Worm (Caenorhabditis elegans): ENCODE measurements around the gene F12E12.6.

The F12E12.6 gene

ce11 chrII:3694664-3695063, 42.1 kb downstream of the F12E12.6 start, which contains the start of gene srx-102:
Gene srx-102 (minus strand): TSS chrII:3694764.
- TF ChIP-seq nhr-77 (tag; optimal IDR thresholded peaks at IDR 0.05) (no peak), ets-5 (GFP tag; IDR thresholded peaks at IDR 0.05) (no peak), efl-1 (optimal IDR thresholded peaks at IDR 0.05) (no peak), efl-1 (GFP tag; optimal IDR thresholded peaks at IDR 0.05 in 1 of 2) (no peak), mab-9 (GFP tag; IDR thresholded peaks at IDR 0.05) (no peak), ama-1 (optimal IDR thresholded peaks at IDR 0.05) (no peak), lin-14 (GFP tag; optimal IDR thresholded peaks at IDR 0.05) (no peak)

ce11 chrII:3690646-3691045, 46.1 kb downstream of the F12E12.6 start, which contains the start of gene srx-101:
Gene srx-101 (minus strand): TSS chrII:3690746.
- no peak for TF ChIP-seq nhr-90 (tag; optimal IDR thresholded peaks at IDR 0.05; ENCODE audit: poor library complexity)
- no peak for TF ChIP-seq pax-3 (tag; optimal IDR thresholded peaks at IDR 0.05)
- no peak for TF ChIP-seq lin-35 (GFP tag; optimal IDR thresholded peaks at IDR 0.05)
- no peak for TF ChIP-seq nhr-237 (tag; optimal IDR thresholded peaks at IDR 0.05)
- no peak for TF ChIP-seq sptf-1 (tag; optimal IDR thresholded peaks at IDR 0.05)
- no peak for TF ChIP-seq lin-14 (GFP tag; optimal IDR thresholded peaks at IDR 0.05)
- no peak for TF ChIP-seq unc-86 (tag; optimal IDR thresholded peaks at IDR 0.05)
- no peak for TF ChIP-seq fkh-10 (GFP tag; optimal IDR thresholded peaks at IDR 0.05)
- no peak for TF ChIP-seq dsc-1 (tag; optimal IDR thresholded peaks at IDR 0.05)
- TF ChIP-seq nhr-47 (tag; optimal IDR thresholded peaks at IDR 0.05) = no peak
- TF ChIP-seq snpc-4 (tag; optimal IDR thresholded peaks at IDR 0.05) = no peak
- no peak for TF ChIP-seq fkh-8 (tag; optimal IDR thresholded peaks at IDR 0.05)
- TF ChIP-seq blmp-1 (tag; optimal IDR thresholded peaks at IDR 0.05) = no peak
- no peak for TF ChIP-seq egl-27 (tag; optimal IDR thresholded peaks at IDR 0.05)

- TF ChIP-seq lin-15B (tag; optimal IDR thresholded peaks at IDR 0.05) = no peak
- no peak for TF ChIP-seq hpl-2 (GFP tag; optimal IDR thresholded peaks at IDR 0.05)
- TF ChIP-seq unc-98 (GFP tag; IDR thresholded peaks at IDR 0.05) = no peak
- no peak for TF ChIP-seq lin-35 (GFP tag; optimal IDR thresholded peaks at IDR 0.05)
- no peak for TF ChIP-seq fkh-8 (tag; optimal IDR thresholded peaks at IDR 0.05)
- no peak for TF ChIP-seq nhr-19 (GFP tag; conservative IDR thresholded peaks at IDR 0.05)
- no peak for TF ChIP-seq nhr-28 (tag; optimal IDR thresholded peaks at IDR 0.05)
- TF ChIP-seq elt-2 (tag; optimal IDR thresholded peaks at IDR 0.05) = no peak
- no peak for TF ChIP-seq nhr-90 (tag; optimal IDR thresholded peaks at IDR 0.05; ENCODE audit: poor library complexity)
- TF ChIP-seq ceh-88 (GFP tag; IDR thresholded peaks at IDR 0.05) = no peak
- TF ChIP-seq jun-1 (tag; optimal IDR thresholded peaks at IDR 0.05) = no peak
- TF ChIP-seq ceh-63 (GFP tag; optimal IDR thresholded peaks at IDR 0.05) = no peak
- TF ChIP-seq aly-2 (tag; optimal IDR thresholded peaks at IDR 0.05) = no peak
- TF ChIP-seq lsy-2 (tag; optimal IDR thresholded peaks at IDR 0.05) = no peak
- no peak for TF ChIP-seq mef-2 (tag; optimal IDR thresholded peaks at IDR 0.05)
Observed at ce11 chrII:3688333-3688732, 48.4 kb downstream of the F12E12.6 start, which contains the start of gene ifas-1. Gene ifas-1 (minus strand): TSS chrII:3688719.

Measured in whole organism, L1 larva.